Worm (Caenorhabditis elegans): ENCODE results near the gene srj-49.

DNA sequence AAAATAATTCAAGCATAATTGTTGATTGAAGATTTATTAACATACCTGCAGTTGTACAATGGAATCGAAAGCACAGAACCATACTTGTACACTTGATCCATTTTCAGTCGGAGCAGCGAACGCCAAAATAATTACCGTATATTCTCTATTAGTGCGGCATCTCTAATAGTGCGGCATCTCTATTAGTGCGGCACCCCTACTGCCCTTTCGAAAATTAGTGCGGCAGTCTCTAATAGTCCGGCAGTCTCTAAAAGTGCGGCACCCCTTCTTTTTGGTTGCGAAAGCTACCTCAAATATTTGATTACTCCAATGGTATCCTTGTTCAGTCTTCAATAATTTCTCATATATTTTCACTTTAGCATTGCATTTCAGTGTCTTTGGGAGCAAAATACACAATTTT lies 30.0 kb downstream of the srj-49 start, which contains the start of gene srt-34:
- TF ChIP-seq cog-1 (tag; optimal IDR thresholded peaks at IDR 0.05) (no peak), T22C8.4 (GFP tag; IDR thresholded peaks at IDR 0.05) (no peak), ref-1 (GFP tag; conservative IDR thresholded peaks at IDR 0.05) (no peak), ztf-29 (GFP tag; IDR thresholded peaks at IDR 0.05) (no peak), flt-1 (GFP tag; IDR thresholded peaks at IDR 0.05) (no peak), med-1 (GFP tag; optimal IDR thresholded peaks at IDR 0.05; ENCODE audit: insufficient read depth) (no peak), tab-1 (GFP tag; IDR thresholded peaks at IDR 0.05) (no peak)
